Worm (Caenorhabditis elegans) whole organism, early embryonic: ENCODE data around the gene catp-8.

Experiments used
- B0310.2 ChIP-seq: sonication (generic microtip); optimal IDR thresholded peaks from 2 replicates; lab custom pipeline; 2016; ENCODE audit warnings: mild to moderate bottlenecking, missing genetic modification characterization, missing compliant biosample characterization
- F13C5.2 ChIP-seq: sonication (generic microtip); optimal IDR thresholded peaks from 2 replicates; lab custom pipeline; 2017; ENCODE audit warnings: mild to moderate bottlenecking, missing genetic modification characterization, inconsistent platforms, missing compliant biosample characterization
- aly-1 ChIP-seq: sonication (generic microtip); optimal IDR thresholded peaks from 2 replicates; lab custom pipeline; 2016; ENCODE audit warnings: missing genetic modification characterization, missing compliant biosample characterization
- ama-1 ChIP-seq: fragments of 150-350 bp; optimal IDR thresholded peaks from 2 replicates; lab custom pipeline; 2014
- ceh-13 ChIP-seq: fragments of 200-800 bp; sonication (Bioruptor generic); optimal IDR thresholded peaks from 2 replicates; lab custom pipeline; 2018; ENCODE audit warnings: mild to moderate bottlenecking, missing genetic modification characterization, missing compliant biosample characterization
- ceh-36 ChIP-seq: sonication (generic microtip); optimal IDR thresholded peaks from 2 replicates; lab custom pipeline; 2016; ENCODE audit warnings: missing genetic modification characterization, inconsistent platforms, missing compliant biosample characterization
- ets-7 ChIP-seq: sonication (generic microtip); optimal IDR thresholded peaks from 2 replicates; lab custom pipeline; 2016; ENCODE audit warnings: missing genotype, missing genetic modification characterization, missing compliant biosample characterization
- flt-1 ChIP-seq: fragments of 200-800 bp; sonication (Bioruptor generic); IDR thresholded peaks from 2 replicates; pipeline ENCODE4 v1.3.6; 2022; ENCODE audit warnings: missing genetic modification characterization, missing compliant biosample characterization
- hmbx-1 ChIP-seq: sonication (generic microtip); optimal IDR thresholded peaks from 2 replicates; lab custom pipeline; 2016; ENCODE audit warnings: mild to moderate bottlenecking, missing genetic modification characterization, missing compliant biosample characterization
- hmg-4 ChIP-seq: fragments of 200-800 bp; sonication (Bioruptor generic); optimal IDR thresholded peaks from 2 replicates; lab custom pipeline; 2018; ENCODE audit warnings: mild to moderate bottlenecking, missing genetic modification characterization, missing compliant biosample characterization
- hnd-1 ChIP-seq: sonication (generic microtip); optimal IDR thresholded peaks from 2 replicates; lab custom pipeline; 2016; ENCODE audit warnings: missing genetic modification characterization, missing compliant biosample characterization
- pes-1 ChIP-seq: fragments of 200-800 bp; sonication (Bioruptor generic); IDR thresholded peaks from 2 replicates; pipeline ENCODE4 v1.3.6; 2022; ENCODE audit warnings: missing genetic modification reagents, missing genetic modification characterization, missing compliant biosample characterization
- scrt-1 ChIP-seq: fragments of 200-800 bp; sonication (Bioruptor generic); IDR thresholded peaks from 2 replicates; pipeline ENCODE4 v1.3.6; 2022; ENCODE audit warnings: missing genetic modification characterization, missing compliant biosample characterization
- sea-1 ChIP-seq: fragments of 200-800 bp; sonication (Bioruptor generic); conservative IDR thresholded peaks from 2 replicates; pipeline ENCODE4 v1.3.6; 2022; ENCODE audit warnings: missing genetic modification characterization, missing compliant biosample characterization
- tbx-11 ChIP-seq: fragments of 200-800 bp; sonication (Bioruptor generic); IDR thresholded peaks from 2 replicates; pipeline ENCODE4 v1.3.6; 2022; ENCODE audit warnings: missing genetic modification characterization, missing compliant biosample characterization
- tbx-37 ChIP-seq: fragments of 200-800 bp; sonication (Bioruptor generic); conservative IDR thresholded peaks from 2 replicates; pipeline ENCODE4 v1.3.6; 2022; ENCODE audit warnings: missing genetic modification reagents, missing genetic modification characterization, missing compliant biosample characterization
- tra-4 ChIP-seq: sonication (generic microtip); optimal IDR thresholded peaks from 2 replicates; lab custom pipeline; 2017; ENCODE audit warnings: missing genetic modification characterization, missing compliant biosample characterization

The catp-8 gene

DNA sequence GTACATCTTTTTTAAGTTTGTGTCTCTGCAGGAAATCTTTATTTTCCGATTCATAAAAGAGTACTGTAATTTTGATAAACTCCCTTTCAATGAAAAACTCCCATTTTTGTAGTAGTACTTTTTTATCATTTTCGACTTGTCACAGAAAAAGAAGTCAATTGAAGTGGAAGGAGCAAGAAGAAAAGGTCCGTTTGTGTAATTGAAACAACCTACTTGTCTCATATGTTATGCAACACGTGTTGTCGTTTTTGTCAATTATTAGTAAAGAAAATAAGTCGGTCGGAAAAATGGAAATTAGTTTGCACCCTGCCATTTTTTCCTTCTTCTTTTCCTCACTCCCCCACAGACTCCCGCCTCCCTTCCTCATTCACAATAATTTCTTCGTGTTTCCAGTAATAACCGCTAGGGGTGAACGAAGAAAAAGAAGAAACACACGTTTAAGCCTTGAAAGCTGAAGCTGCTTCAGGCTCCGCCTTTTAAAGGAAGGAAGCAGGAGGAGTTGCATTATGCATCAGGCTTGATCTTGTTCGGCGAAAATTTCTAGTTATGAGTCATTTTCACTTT, 20.3 kb downstream of the catp-8 start:
- TF ChIP-seq tbx-37 (GFP tag; lab: Robert Waterston, UW): no peak
- no peak for TF ChIP-seq flt-1 (GFP tag; lab: Robert Waterston, UW)
- no peak for TF ChIP-seq ceh-36 (tag; lab: Kevin White, UChicago)
- no peak for TF ChIP-seq F13C5.2 (tag; lab: Kevin White, UChicago)
- no peak for TF ChIP-seq pes-1 (GFP tag; lab: Robert Waterston, UW)
- no peak for TF ChIP-seq ama-1 (lab: Kevin White, UChicago)
- TF ChIP-seq hmg-4 (GFP tag; lab: Kevin White, UChicago): no peak
- no peak for TF ChIP-seq scrt-1 (GFP tag; lab: Robert Waterston, UW)
- no peak for TF ChIP-seq hnd-1 (tag; lab: Kevin White, UChicago)
- no peak for TF ChIP-seq hmbx-1 (tag; lab: Kevin White, UChicago)

ce11 chrIV:11455824-11456223, 23.2 kb downstream of the catp-8 start:
- TF ChIP-seq sea-1 (no peak), ceh-36 (tag; lab: Kevin White, UChicago) (no peak), hnd-1 (tag; lab: Kevin White, UChicago) (no peak)

DNA sequence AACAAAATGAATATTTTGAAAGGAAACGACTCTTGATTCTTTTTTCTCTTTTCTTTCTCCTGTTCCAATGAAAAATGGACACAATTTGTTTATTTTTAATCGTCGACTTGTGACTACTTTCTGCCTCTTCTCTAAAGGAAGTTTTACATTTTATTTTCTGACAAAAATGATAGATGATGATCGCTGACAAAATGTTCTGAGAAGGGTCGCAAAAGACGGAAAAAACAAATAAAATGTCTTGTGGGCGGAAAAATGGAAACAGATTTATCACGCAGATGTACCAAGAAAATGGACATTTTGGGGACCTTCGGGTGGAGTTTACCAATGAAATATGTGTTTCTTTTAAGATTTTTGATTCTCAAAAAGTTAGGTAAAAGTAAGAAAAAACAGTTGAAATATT, 26.1 kb downstream of the catp-8 start:
- TF ChIP-seq flt-1 (GFP tag; lab: Robert Waterston, UW) (no peak), ama-1 (lab: Kevin White, UChicago) (no peak), tra-4 (no peak), B0310.2 (no peak), sea-1 (no peak), scrt-1 (GFP tag; lab: Robert Waterston, UW) (no peak), hmg-4 (GFP tag; lab: Kevin White, UChicago) (no peak), tbx-37 (GFP tag; lab: Robert Waterston, UW) (no peak), ceh-36 (tag; lab: Kevin White, UChicago) (no peak), aly-1 (tag; lab: Kevin White, UChicago) (no peak), F13C5.2 (tag; lab: Kevin White, UChicago) (no peak), hnd-1 (tag; lab: Kevin White, UChicago) (no peak), hmbx-1 (tag; lab: Kevin White, UChicago) (no peak), tbx-11 (GFP tag; lab: Robert Waterston, UW) (no peak), ceh-13 (GFP tag; lab: Kevin White, UChicago) (no peak), pes-1 (GFP tag; lab: Robert Waterston, UW) (no peak), ets-7 (tag; lab: Kevin White, UChicago) (no peak)

DNA sequence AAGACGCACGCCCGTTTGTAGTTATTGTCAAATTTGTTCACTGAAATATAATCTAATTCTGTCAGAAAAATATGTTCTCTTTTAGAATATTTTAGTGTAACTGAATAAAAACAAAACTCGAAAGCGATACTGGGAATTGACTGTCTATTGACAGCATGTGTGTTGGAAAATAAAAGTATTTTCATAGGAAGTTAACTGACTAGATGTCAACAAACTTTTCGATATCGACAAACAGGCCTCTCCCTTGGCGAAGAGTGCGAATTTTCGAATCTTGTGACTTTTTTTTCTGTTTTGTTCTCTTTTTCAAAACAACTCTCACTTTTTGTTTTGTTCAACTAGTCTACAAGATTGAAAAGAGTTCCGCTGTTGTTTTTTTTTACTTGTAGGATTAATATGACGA, 40.8 kb downstream of the catp-8 start:
- TF ChIP-seq tbx-11 (GFP tag; lab: Robert Waterston, UW) (no peak), sea-1 (no peak), tbx-37 (GFP tag; lab: Robert Waterston, UW) (no peak), hmg-4 (GFP tag; lab: Kevin White, UChicago) (no peak), ceh-13 (GFP tag; lab: Kevin White, UChicago) (no peak), B0310.2 (no peak), ceh-36 (tag; lab: Kevin White, UChicago) (no peak), aly-1 (tag; lab: Kevin White, UChicago) (no peak), flt-1 (GFP tag; lab: Robert Waterston, UW) (no peak), hnd-1 (tag; lab: Kevin White, UChicago) (no peak), hmbx-1 (tag; lab: Kevin White, UChicago) (no peak), scrt-1 (GFP tag; lab: Robert Waterston, UW) (no peak), tra-4 (no peak), ets-7 (tag; lab: Kevin White, UChicago) (no peak)

DNA sequence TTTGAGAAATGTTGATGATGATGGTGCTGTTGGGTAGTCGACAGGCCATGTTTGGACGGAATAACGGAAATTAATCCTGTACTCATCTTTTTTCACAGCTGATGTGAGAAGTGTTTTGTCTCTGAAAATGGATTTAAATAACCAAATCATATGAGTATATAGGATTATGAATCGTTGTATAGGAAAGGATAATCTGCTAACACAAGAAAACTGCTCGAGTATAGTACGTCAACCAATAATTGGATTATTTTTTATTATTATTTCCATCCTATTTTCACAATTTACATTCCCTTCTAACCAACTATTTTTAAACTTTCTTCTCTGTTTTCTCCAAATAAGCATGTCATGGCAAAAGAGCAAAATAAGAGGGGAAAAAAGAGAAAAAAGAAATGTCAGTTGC, 43.3 kb downstream of the catp-8 start:
- TF ChIP-seq flt-1 (GFP tag; lab: Robert Waterston, UW) (no peak), sea-1 (no peak), hmbx-1 (tag; lab: Kevin White, UChicago) (no peak), ceh-13 (GFP tag; lab: Kevin White, UChicago) (no peak), hmg-4 (GFP tag; lab: Kevin White, UChicago) (no peak), ets-7 (tag; lab: Kevin White, UChicago) (no peak), aly-1 (tag; lab: Kevin White, UChicago) (no peak), ama-1 (lab: Kevin White, UChicago) (no peak), tbx-11 (GFP tag; lab: Robert Waterston, UW) (no peak), ceh-36 (tag; lab: Kevin White, UChicago) (no peak), F13C5.2 (tag; lab: Kevin White, UChicago) (no peak), B0310.2 (no peak), scrt-1 (GFP tag; lab: Robert Waterston, UW) (no peak), pes-1 (GFP tag; lab: Robert Waterston, UW) (no peak), tbx-37 (GFP tag; lab: Robert Waterston, UW) (no peak), tra-4 (no peak), hnd-1 (tag; lab: Kevin White, UChicago) (no peak)

DNA sequence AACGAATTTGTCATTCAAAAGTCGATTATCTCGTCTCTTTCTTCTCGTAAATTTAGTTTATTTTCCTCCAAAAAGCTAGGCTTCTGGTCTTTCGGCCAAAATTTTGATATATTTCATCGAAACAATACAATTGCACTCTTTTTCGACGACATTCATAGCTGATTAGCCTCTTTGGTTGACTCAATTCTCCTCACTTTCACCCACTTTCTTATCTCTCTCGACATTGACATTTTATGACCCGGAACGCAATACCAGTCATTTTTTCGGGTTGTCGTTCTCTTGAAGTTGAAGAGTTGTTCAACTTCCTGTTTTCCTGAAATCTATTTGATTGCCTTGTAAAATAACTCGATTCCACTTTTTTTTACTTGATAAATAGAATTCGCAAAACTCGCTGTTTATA, 44.5 kb downstream of the catp-8 start:
- no peak for TF ChIP-seq ceh-36 (tag; lab: Kevin White, UChicago)
- TF ChIP-seq aly-1 (tag; lab: Kevin White, UChicago): no peak
- TF ChIP-seq scrt-1 (GFP tag; lab: Robert Waterston, UW): no peak
- no peak for TF ChIP-seq hmg-4 (GFP tag; lab: Kevin White, UChicago)
- no peak for TF ChIP-seq hmbx-1 (tag; lab: Kevin White, UChicago)
- TF ChIP-seq sea-1: no peak
- TF ChIP-seq ets-7 (tag; lab: Kevin White, UChicago): no peak
- no peak for TF ChIP-seq F13C5.2 (tag; lab: Kevin White, UChicago)
- no peak for TF ChIP-seq ama-1 (lab: Kevin White, UChicago)
- no peak for TF ChIP-seq tbx-11 (GFP tag; lab: Robert Waterston, UW)
- TF ChIP-seq tbx-37 (GFP tag; lab: Robert Waterston, UW): no peak
- TF ChIP-seq flt-1 (GFP tag; lab: Robert Waterston, UW): no peak

ce11 chrIV:11433709-11434108, 45.3 kb downstream of the catp-8 start:
- no peak for TF ChIP-seq hmbx-1 (tag; lab: Kevin White, UChicago)
- no peak for TF ChIP-seq scrt-1 (GFP tag; lab: Robert Waterston, UW)
- no peak for TF ChIP-seq hnd-1 (tag; lab: Kevin White, UChicago)
- TF ChIP-seq ceh-36 (tag; lab: Kevin White, UChicago): no peak
- TF ChIP-seq flt-1 (GFP tag; lab: Robert Waterston, UW): no peak
- no peak for TF ChIP-seq ets-7 (tag; lab: Kevin White, UChicago)
- TF ChIP-seq hmg-4 (GFP tag; lab: Kevin White, UChicago): no peak
- TF ChIP-seq F13C5.2 (tag; lab: Kevin White, UChicago): no peak
- no peak for TF ChIP-seq tbx-11 (GFP tag; lab: Robert Waterston, UW)
- TF ChIP-seq tra-4: no peak
- TF ChIP-seq ceh-13 (GFP tag; lab: Kevin White, UChicago): no peak
- TF ChIP-seq sea-1: no peak
- TF ChIP-seq B0310.2: no peak
- TF ChIP-seq pes-1 (GFP tag; lab: Robert Waterston, UW): no peak
- TF ChIP-seq tbx-37 (GFP tag; lab: Robert Waterston, UW): no peak
- no peak for TF ChIP-seq ama-1 (lab: Kevin White, UChicago)
